Worm (Caenorhabditis elegans): Measurements from ENCODE around the gene nhr-63.

Gene nhr-63

DNA sequence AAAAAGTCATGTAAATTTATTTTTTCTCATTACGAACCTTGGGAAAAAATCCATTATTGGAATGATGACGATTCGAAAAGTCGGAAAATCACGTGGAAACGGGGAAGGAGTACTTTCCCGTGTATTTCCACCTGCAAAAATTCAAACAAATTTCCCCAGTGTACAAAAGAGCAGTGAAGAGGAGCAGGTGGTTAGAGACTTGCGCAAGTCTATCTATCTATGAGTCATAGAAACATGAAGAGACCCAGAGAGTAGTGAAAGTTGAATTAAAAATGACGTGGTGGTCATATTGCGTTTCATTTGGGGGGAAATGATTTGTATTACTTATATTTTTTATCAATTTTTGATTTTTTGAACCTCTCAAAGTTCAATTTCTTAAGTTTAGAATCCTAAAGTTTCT, 2.0 kb upstream of the nhr-63 start, which contains the start of gene nhr-50 (continued):
- TF ChIP-seq hlh-30 (tag; optimal IDR thresholded peaks at IDR 0.05; ENCODE audit: insufficient read depth) (peak; percentile 80), nhr-28 (tag; optimal IDR thresholded peaks at IDR 0.05) (peak; percentile 67), arid-1 (GFP tag; conservative IDR thresholded peaks at IDR 0.05) (0 out of 2 replicates have a peak, but pooled peaks have one; percentile 8), nhr-41 (GFP tag; IDR thresholded peaks at IDR 0.05) (no peak), nhr-6 (tag; optimal IDR thresholded peaks at IDR 0.05) (peak; percentile 93), lim-7 (GFP tag; IDR thresholded peaks at IDR 0.05) (no peak), ztf-7 (tag; optimal IDR thresholded peaks at IDR 0.05) (no peak), saeg-2 (GFP tag; IDR thresholded peaks at IDR 0.05) (no peak), aha-1 (tag) (peak; percentile 39), daf-12 (tag; optimal IDR thresholded peaks at IDR 0.05) (no peak)

DNA sequence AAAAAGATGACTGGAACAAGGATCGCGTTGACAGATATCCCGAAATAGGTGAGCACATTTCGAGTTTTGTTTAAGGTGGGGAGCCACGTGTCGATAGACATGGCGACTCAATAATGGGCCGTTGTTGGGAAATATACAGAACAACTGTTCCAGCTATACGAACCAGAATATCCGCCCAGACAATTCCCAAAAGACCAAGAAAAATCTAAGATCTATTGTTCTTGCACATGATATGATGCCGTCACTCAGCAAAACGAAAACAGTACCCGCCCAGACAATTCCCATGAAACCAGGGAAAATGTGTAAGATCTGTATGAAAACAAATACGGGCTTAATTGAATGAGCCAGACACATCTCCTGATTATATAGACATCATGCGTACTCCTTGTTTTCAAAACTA, 5.1 kb downstream of the nhr-63 start, which contains the start of gene str-231:
Gene str-231, minus strand, starts transcription at position 101 of the 400 bp plus-strand sequence.
- no peak for TF ChIP-seq F49E8.2 (tag; optimal IDR thresholded peaks at IDR 0.05; ENCODE audit: borderline replicate concordance)
- TF ChIP-seq unc-62 (GFP tag; optimal IDR thresholded peaks at IDR 0.05 in 1 of 2): no peak
- no peak for TF ChIP-seq unc-62 (tag; optimal IDR thresholded peaks at IDR 0.05)
- TF ChIP-seq Y5F2A.4 (GFP tag; optimal IDR thresholded peaks at IDR 0.05): no peak
- no peak for TF ChIP-seq aha-1 (tag)
- TF ChIP-seq snpc-1.2 (GFP tag; IDR thresholded peaks at IDR 0.05): no peak
- no peak for TF ChIP-seq daf-16 (GFP tag; optimal IDR thresholded peaks at IDR 0.05)
- TF ChIP-seq daf-16 (tag; optimal IDR thresholded peaks at IDR 0.05): no peak

DNA sequence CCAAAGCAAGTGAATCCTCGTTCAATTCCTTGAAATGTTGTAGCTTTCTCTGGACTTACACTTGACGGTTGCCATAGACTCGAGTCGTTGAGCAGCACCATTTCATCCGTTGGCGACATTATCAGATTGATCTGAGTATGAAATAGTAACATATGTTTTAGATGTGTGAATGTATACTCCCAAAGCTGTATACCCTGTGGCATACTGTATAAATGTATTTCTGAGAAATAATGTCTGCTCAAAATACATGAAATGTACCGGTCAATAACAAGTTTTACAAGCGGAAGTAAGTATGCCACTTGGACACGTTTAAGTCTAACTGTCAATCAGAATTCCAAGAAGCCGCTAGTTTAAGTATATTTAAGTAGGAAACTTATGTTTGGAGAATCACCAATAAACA, 7.2 kb downstream of the nhr-63 start, which contains the start of gene str-233:
Gene str-233, minus strand, starts transcription at position 101 of the 400 bp plus-strand sequence.
- TF ChIP-seq madf-9 (GFP tag; conservative IDR thresholded peaks at IDR 0.05) (no peak), hif-1 (tag; optimal IDR thresholded peaks at IDR 0.05) (no peak), ces-1 (GFP tag; optimal IDR thresholded peaks at IDR 0.05) (no peak), dpl-1 (GFP tag; optimal IDR thresholded peaks at IDR 0.05) (no peak), ceh-32 (tag; optimal IDR thresholded peaks at IDR 0.05; ENCODE audit: poor library complexity) (no peak), set-16 (GFP tag; IDR thresholded peaks at IDR 0.05) (no peak), cey-2 (tag; optimal IDR thresholded peaks at IDR 0.05; ENCODE audit: borderline replicate concordance, insufficient read depth) (no peak), lim-7 (GFP tag; IDR thresholded peaks at IDR 0.05) (no peak), Y48G9A.11 (GFP tag; IDR thresholded peaks at IDR 0.05) (no peak), ztf-7 (tag; optimal IDR thresholded peaks at IDR 0.05) (no peak), hlh-30 (tag; optimal IDR thresholded peaks at IDR 0.05; ENCODE audit: insufficient read depth) (no peak), ZK337.2 (GFP tag; IDR thresholded peaks at IDR 0.05) (no peak), dmd-6 (GFP tag; IDR thresholded peaks at IDR 0.05) (no peak)

DNA sequence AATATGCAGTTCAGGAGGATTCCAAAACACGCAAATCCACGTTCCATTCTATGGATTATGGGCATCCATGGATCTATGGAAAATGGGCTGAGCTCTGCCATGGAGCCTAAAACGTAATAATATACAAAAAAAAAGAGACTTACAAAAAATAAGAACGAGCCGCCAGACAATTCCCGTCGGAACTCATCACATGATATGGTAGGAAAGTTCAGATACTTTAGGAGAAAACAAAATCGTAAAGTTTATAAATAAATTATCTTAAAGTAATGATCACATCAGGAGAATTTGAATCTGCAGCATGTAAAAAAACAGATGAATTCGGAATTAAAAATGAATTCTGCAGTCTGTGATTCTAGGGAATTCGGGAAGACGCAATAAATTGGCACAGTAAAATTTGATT, 13.3 kb downstream of the nhr-63 start, which contains the start of gene str-232:
Gene str-232, minus strand, starts transcription at position 101 of the 400 bp plus-strand sequence.
- TF ChIP-seq Y105C5A.15 (GFP tag; IDR thresholded peaks at IDR 0.05) (no peak), Y75B8A.6 (GFP tag; IDR thresholded peaks at IDR 0.05) (no peak), unc-62 (GFP tag; optimal IDR thresholded peaks at IDR 0.05 in 1 of 2) (no peak), unc-62 (tag; optimal IDR thresholded peaks at IDR 0.05) (no peak), nhr-25 (tag; optimal IDR thresholded peaks at IDR 0.05; ENCODE audit: borderline replicate concordance, insufficient read depth) (no peak), zip-2 (tag; optimal IDR thresholded peaks at IDR 0.05) (no peak), ceh-62 (tag; optimal IDR thresholded peaks at IDR 0.05) (no peak)

DNA sequence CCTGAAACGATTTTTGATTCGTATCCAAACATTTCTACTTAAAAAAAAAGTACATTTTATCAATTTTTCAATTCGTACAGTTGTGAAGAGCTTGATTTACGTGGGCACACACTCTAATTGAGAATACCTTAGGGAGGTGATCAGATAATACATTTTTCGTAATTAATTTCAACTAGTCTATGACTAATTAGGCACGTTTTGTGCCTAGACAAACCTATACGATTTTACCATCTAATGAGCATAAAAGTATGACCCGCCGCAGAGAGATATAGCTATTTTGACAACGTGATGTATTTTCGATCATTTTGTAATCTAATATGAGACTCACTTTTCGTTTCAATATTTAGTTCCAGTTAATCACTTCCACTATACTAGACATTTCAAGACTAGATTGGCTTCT, 14.6 kb downstream of the nhr-63 start:
- TF ChIP-seq R02D3.7 (tag; optimal IDR thresholded peaks at IDR 0.05) (no peak), aha-1 (tag) (peak; percentile 54)

All from whole organism, L4 larva.